Worm (Caenorhabditis elegans) whole organism, mixed stage, embryonic: ENCODE data around the gene oac-53.

Experiments used
- M03D4.4 ChIP-seq: sonication (generic microtip); optimal IDR thresholded peaks from 2 replicates; lab custom pipeline; 2017; ENCODE audit warnings: mild to moderate bottlenecking, missing genetic modification characterization, missing compliant biosample characterization
- bed-3 ChIP-seq: fragments of 200-800 bp; sonication (Bioruptor generic); optimal IDR thresholded peaks from 3 replicates; lab custom pipeline; 2018; ENCODE audit warnings: mild to moderate bottlenecking, missing genetic modification characterization, moderate library complexity, missing compliant biosample characterization
- blmp-1 ChIP-seq: fragments of 150-350 bp; optimal IDR thresholded peaks from 2 replicates; lab custom pipeline; 2014; ENCODE audit warnings: missing biosample characterization, missing genetic modification characterization
- ceh-39 ChIP-seq: fragments of 150-350 bp; optimal IDR thresholded peaks from 2 replicates; lab custom pipeline; 2014; ENCODE audit warnings: missing biosample characterization, missing genetic modification characterization
- ceh-43 ChIP-seq: fragments of 200-800 bp; sonication (Bioruptor generic); optimal IDR thresholded peaks from 2 replicates; lab custom pipeline; 2018; ENCODE audit warnings: mild to moderate bottlenecking, missing genetic modification characterization, moderate library complexity, missing compliant biosample characterization
- ceh-83 ChIP-seq: fragments of 200-800 bp; sonication (Bioruptor generic); optimal IDR thresholded peaks from 2 replicates; lab custom pipeline; 2018; ENCODE audit warnings: mild to moderate bottlenecking, missing genetic modification characterization, missing compliant biosample characterization
- ces-1 ChIP-seq: fragments of 150-350 bp; optimal IDR thresholded peaks from 2 replicates; lab custom pipeline; 2014; ENCODE audit warnings: missing biosample characterization, missing genetic modification reagents, missing genetic modification characterization
- cnd-1 ChIP-seq: fragments of 200-800 bp; sonication (Bioruptor generic); optimal IDR thresholded peaks from 2 replicates; lab custom pipeline; 2018; ENCODE audit warnings: mild to moderate bottlenecking, missing genetic modification characterization, missing compliant biosample characterization
- drap-1 ChIP-seq: fragments of 200-800 bp; sonication (Bioruptor generic); optimal IDR thresholded peaks from 3 replicates; lab custom pipeline; 2018; ENCODE audit warnings: mild to moderate bottlenecking, missing genetic modification characterization, missing compliant biosample characterization
- elt-1 ChIP-seq: sonication (generic microtip); optimal IDR thresholded peaks from 2 replicates; lab custom pipeline; 2017; ENCODE audit warnings: missing genetic modification characterization, mild to moderate bottlenecking, missing compliant biosample characterization, antibody characterized with exemption, moderate library complexity, borderline replicate concordance; ENCODE audit not compliant: insufficient read depth
- elt-3 ChIP-seq: fragments of 150-350 bp; optimal IDR thresholded peaks from 2 replicates; lab custom pipeline; 2014; ENCODE audit warnings: missing biosample characterization, missing genetic modification characterization
- flh-1 ChIP-seq: fragments of 200-800 bp; sonication (Bioruptor generic); optimal IDR thresholded peaks from 2 replicates; lab custom pipeline; 2018; ENCODE audit warnings: mild to moderate bottlenecking, missing genetic modification characterization, moderate library complexity, missing compliant biosample characterization
- ham-2 ChIP-seq: fragments of 200-800 bp; sonication (Bioruptor generic); optimal IDR thresholded peaks from 2 replicates; lab custom pipeline; 2018; ENCODE audit warnings: mild to moderate bottlenecking, missing genetic modification characterization, missing compliant biosample characterization
- hlh-1 ChIP-seq: fragments of 150-350 bp; optimal IDR thresholded peaks from 2 replicates; lab custom pipeline; 2014; ENCODE audit warnings: missing biosample characterization, missing genetic modification reagents, missing genetic modification characterization
- lin-13 ChIP-seq: fragments of 150-350 bp; optimal IDR thresholded peaks from 2 replicates; lab custom pipeline; 2014; ENCODE audit warnings: missing biosample characterization, missing genetic modification characterization
- lin-32 ChIP-seq: fragments of 200-800 bp; sonication (Bioruptor generic); optimal IDR thresholded peaks from 2 replicates; lab custom pipeline; 2018; ENCODE audit warnings: mild to moderate bottlenecking, missing genetic modification characterization, missing compliant biosample characterization
- lsy-2 ChIP-seq: fragments of 150-350 bp; optimal IDR thresholded peaks from 2 replicates; lab custom pipeline; 2014; ENCODE audit warnings: missing biosample characterization, missing genetic modification characterization
- mab-5 ChIP-seq: fragments of 150-350 bp; optimal IDR thresholded peaks from 2 replicates; lab custom pipeline; 2014; ENCODE audit warnings: missing biosample characterization, missing genetic modification characterization
- mep-1 ChIP-seq: fragments of 150-350 bp; optimal IDR thresholded peaks from 2 replicates; lab custom pipeline; 2017; ENCODE audit warnings: missing biosample characterization, missing genetic modification reagents, missing genetic modification characterization, inconsistent platforms
- mls-2 ChIP-seq: sonication (generic microtip); optimal IDR thresholded peaks from 2 replicates; lab custom pipeline; 2016; ENCODE audit warnings: mild to moderate bottlenecking, missing genetic modification characterization, moderate library complexity, missing compliant biosample characterization
- nhr-12 ChIP-seq: fragments of 150-350 bp; optimal IDR thresholded peaks from 2 replicates; lab custom pipeline; 2014; ENCODE audit warnings: missing biosample characterization, missing genetic modification characterization
- nhr-2 ChIP-seq: fragments of 150-350 bp; optimal IDR thresholded peaks from 2 replicates; lab custom pipeline; 2014; ENCODE audit warnings: missing biosample characterization, missing genetic modification characterization
- nhr-237 ChIP-seq: fragments of 150-350 bp; optimal IDR thresholded peaks from 2 replicates; lab custom pipeline; 2014; ENCODE audit warnings: missing biosample characterization, missing genetic modification characterization
- nhr-28 ChIP-seq: fragments of 150-350 bp; optimal IDR thresholded peaks from 2 replicates; lab custom pipeline; 2014; ENCODE audit warnings: missing biosample characterization, missing genetic modification characterization
- nhr-76 ChIP-seq: sonication (generic microtip); optimal IDR thresholded peaks from 2 replicates; lab custom pipeline; 2017; ENCODE audit warnings: missing biosample characterization, missing genetic modification characterization
- pha-4 ChIP-seq: fragments of 150-350 bp; optimal IDR thresholded peaks from 2 replicates; lab custom pipeline; 2018; ENCODE audit warnings: missing biosample characterization, missing genetic modification reagents, missing genetic modification characterization
- sem-2 ChIP-seq: fragments of 200-800 bp; sonication (Bioruptor generic); optimal IDR thresholded peaks from 2 replicates; lab custom pipeline; 2018; ENCODE audit warnings: mild to moderate bottlenecking, missing genetic modification characterization, missing compliant biosample characterization
- snpc-4 ChIP-seq: fragments of 150-350 bp; optimal IDR thresholded peaks from 2 replicates; lab custom pipeline; 2014; ENCODE audit warnings: missing biosample characterization, missing genetic modification characterization
- sptf-1 ChIP-seq: sonication (generic microtip); optimal IDR thresholded peaks from 2 replicates; lab custom pipeline; 2017; ENCODE audit warnings: mild to moderate bottlenecking, missing genetic modification characterization, moderate library complexity, missing compliant biosample characterization
- tbx-8 ChIP-seq: fragments of 200-800 bp; sonication (Bioruptor generic); optimal IDR thresholded peaks from 2 replicates; lab custom pipeline; 2018; ENCODE audit warnings: mild to moderate bottlenecking, missing genetic modification characterization, moderate library complexity, missing compliant biosample characterization
- unc-120 ChIP-seq: sonication (generic microtip); optimal IDR thresholded peaks from 2 replicates; lab custom pipeline; 2017; ENCODE audit warnings: missing genetic modification characterization, missing compliant biosample characterization; ENCODE audit not compliant: poor library complexity, severe bottlenecking
- unc-39 ChIP-seq: fragments of 150-350 bp; optimal IDR thresholded peaks from 2 replicates; lab custom pipeline; 2014; ENCODE audit warnings: missing biosample characterization, missing genetic modification characterization
- unc-62 ChIP-seq: fragments of 150-350 bp; optimal IDR thresholded peaks from 2 replicates; lab custom pipeline; 2014; ENCODE audit warnings: missing biosample characterization, missing genetic modification reagents, missing genetic modification characterization
- zip-8 ChIP-seq: fragments of 150-350 bp; optimal IDR thresholded peaks from 2 replicates; lab custom pipeline; 2014; ENCODE audit warnings: missing biosample characterization, missing genetic modification characterization
- ztf-11 ChIP-seq: fragments of 150-350 bp; optimal IDR thresholded peaks from 2 replicates; lab custom pipeline; 2014; ENCODE audit warnings: missing biosample characterization, missing genetic modification characterization

oac-53 gene

ce11 chrV:16635911-16636310, 8.1 kb upstream of the oac-53 start, which contains the start of gene mltn-11:
TSS of gene mltn-11 (plus strand) at chrV:16636186.
- TF ChIP-seq elt-1 (tag; lab: Kevin White, UChicago): no peak
- no peak for TF ChIP-seq blmp-1 (tag; lab: Kevin White, UChicago)
- TF ChIP-seq bed-3: no peak
- TF ChIP-seq hlh-1: no peak
- no peak for TF ChIP-seq pha-4 (tag; lab: Kevin White, UChicago)
- TF ChIP-seq ham-2 (GFP tag; lab: Kevin White, UChicago): no peak
- TF ChIP-seq nhr-28 (tag; lab: Kevin White, UChicago): no peak
- no peak for TF ChIP-seq cnd-1 (tag; lab: Kevin White, UChicago)
- no peak for TF ChIP-seq tbx-8 (GFP tag; lab: Kevin White, UChicago)
- no peak for TF ChIP-seq elt-3 (tag; lab: Kevin White, UChicago)
- TF ChIP-seq ceh-43 (GFP tag; lab: Kevin White, UChicago): no peak
- no peak for TF ChIP-seq unc-62 (GFP tag; lab: Kevin White, UChicago)
- no peak for TF ChIP-seq lin-32
- no peak for TF ChIP-seq nhr-237 (tag; lab: Kevin White, UChicago)
- TF ChIP-seq snpc-4: no peak
- no peak for TF ChIP-seq ceh-83 (GFP tag; lab: Kevin White, UChicago)

DNA sequence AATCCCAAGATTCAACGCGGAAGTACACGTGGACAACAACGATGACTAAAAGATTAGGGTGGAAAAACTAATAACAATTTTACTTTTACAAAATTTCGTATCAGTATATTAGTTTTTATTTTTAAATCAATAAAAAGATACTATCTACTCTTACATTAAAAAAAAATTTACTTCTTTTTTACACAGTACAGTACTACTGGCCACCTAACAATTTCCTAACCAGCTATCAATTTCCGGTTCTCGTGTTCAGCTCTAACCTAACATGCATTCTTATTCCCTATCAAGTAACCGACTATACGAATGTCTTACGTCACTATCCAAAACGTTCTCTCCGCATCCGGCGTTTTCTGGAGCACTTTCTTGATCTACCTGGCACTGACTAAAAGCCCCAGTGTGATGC, 1.8 kb upstream of the oac-53 start, which contains the start of gene srd-21:
srd-21 (plus strand) TSS at position 301 of the 400 bp plus-strand sequence.
- TF ChIP-seq ceh-43 (GFP tag; lab: Kevin White, UChicago): no peak
- TF ChIP-seq flh-1: no peak
- no peak for TF ChIP-seq ceh-39 (tag; lab: Kevin White, UChicago)
- TF ChIP-seq pha-4 (tag; lab: Kevin White, UChicago): no peak

DNA sequence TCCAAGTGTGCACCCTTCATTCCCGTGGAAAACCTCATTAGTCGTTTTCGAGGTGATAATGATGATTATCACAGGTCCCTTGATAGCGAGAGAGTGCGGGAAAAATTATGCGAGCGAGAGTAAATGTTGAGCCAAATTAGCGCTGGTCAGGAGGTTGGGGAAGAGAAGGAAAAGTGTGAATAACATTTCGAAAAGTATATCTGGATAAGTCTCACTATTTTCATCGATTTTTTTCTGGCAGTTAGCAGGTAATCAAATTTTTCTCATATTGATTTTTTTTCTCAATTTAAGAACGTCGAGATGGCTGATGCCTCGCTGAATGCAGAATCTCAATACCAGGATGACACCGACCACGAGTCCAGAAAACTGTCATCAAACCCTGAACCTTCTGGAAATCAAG, 1.2 kb upstream of the oac-53 start, which contains the start of gene W06G6.2:
W06G6.2 (plus strand) TSS at position 301 of the 400 bp plus-strand sequence.
- TF ChIP-seq nhr-2 (tag; lab: Kevin White, UChicago) (no peak), blmp-1 (tag; lab: Kevin White, UChicago) (no peak), flh-1 (no peak), lin-32 (no peak), ces-1 (GFP tag; lab: Kevin White, UChicago) (no peak), lin-13 (no peak), ztf-11 (tag; lab: Kevin White, UChicago) (no peak), mep-1 (tag; lab: Kevin White, UChicago) (no peak), bed-3 (no peak), nhr-237 (tag; lab: Kevin White, UChicago) (no peak), hlh-1 (no peak), unc-39 (tag; lab: Kevin White, UChicago) (no peak), snpc-4 (no peak), zip-8 (tag; lab: Kevin White, UChicago) (no peak), pha-4 (tag; lab: Kevin White, UChicago) (no peak), nhr-76 (tag; lab: Kevin White, UChicago) (no peak), unc-120 (no peak)

DNA sequence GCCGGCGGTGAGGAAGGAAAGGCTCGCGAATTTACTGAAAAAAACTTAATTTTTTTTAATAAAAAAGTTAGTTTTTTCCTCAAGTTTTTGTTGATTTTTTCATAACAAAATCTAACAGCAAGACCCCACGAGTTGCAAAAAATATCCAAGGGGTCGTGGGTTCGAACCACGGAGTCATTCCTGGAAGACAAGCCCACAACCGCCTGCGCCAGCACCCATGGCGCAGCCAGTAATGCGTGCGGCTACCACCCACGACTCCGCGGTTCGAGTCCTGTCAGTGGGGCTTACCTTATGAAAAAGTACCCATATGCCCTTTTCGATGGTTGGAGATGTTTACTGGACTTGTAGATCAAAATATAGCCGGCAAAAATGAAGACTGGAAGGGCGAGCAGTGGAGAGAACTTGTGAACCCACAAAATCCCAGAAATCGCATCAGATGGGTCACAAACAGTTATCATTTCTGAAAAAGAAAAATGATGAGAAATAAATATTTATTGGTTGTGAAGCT, 5.0 kb downstream of the oac-53 start, which contains the start of gene Y70C5A.2:
Y70C5A.2 (minus strand) TSS at position 458 of the 508 bp plus-strand sequence.
- TF ChIP-seq cnd-1 (tag; lab: Kevin White, UChicago) (no peak), flh-1 (no peak), ces-1 (GFP tag; lab: Kevin White, UChicago) (no peak), elt-3 (tag; lab: Kevin White, UChicago) (no peak)

DNA sequence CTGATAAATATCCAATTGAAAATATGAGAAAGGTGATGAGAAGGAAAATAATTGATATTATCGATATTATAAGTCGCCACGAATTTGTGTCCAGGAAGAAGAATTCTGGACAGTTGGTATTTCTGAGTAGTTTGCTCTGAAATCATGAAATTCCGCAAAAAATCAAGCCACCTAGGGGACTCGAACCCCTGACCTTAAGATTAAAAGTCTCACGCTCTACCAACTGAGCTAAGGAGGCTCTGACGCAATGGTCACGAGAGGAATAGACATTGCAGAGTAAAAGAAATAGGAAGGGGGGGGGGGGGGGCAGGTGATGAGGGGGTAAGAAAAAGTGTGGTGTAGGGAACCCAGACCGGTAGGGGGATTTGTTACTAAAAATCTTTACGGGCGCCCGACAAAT, 5.9 kb downstream of the oac-53 start:
- no peak for TF ChIP-seq lsy-2 (tag; lab: Kevin White, UChicago)
- no peak for TF ChIP-seq nhr-12 (tag; lab: Kevin White, UChicago)
- TF ChIP-seq tbx-8 (GFP tag; lab: Kevin White, UChicago): no peak
- peak; percentile 51 for TF ChIP-seq cnd-1 (tag; lab: Kevin White, UChicago)
- TF ChIP-seq pha-4 (tag; lab: Kevin White, UChicago): no peak
- no peak for TF ChIP-seq ztf-11 (tag; lab: Kevin White, UChicago)
- TF ChIP-seq ham-2 (GFP tag; lab: Kevin White, UChicago): no peak
- no peak for TF ChIP-seq zip-8 (tag; lab: Kevin White, UChicago)
- TF ChIP-seq hlh-1: peak; percentile 3
- no peak for TF ChIP-seq unc-39 (tag; lab: Kevin White, UChicago)
- TF ChIP-seq unc-120: no peak
- no peak for TF ChIP-seq elt-1 (tag; lab: Kevin White, UChicago)
- TF ChIP-seq mls-2 (tag; lab: Kevin White, UChicago): peak; percentile 14
- no peak for TF ChIP-seq mep-1 (tag; lab: Kevin White, UChicago)
- TF ChIP-seq unc-62 (GFP tag; lab: Kevin White, UChicago): no peak
- TF ChIP-seq blmp-1 (tag; lab: Kevin White, UChicago): no peak
- no peak for TF ChIP-seq ceh-39 (tag; lab: Kevin White, UChicago)
- peak; percentile 47 for TF ChIP-seq drap-1 (GFP tag; lab: Kevin White, UChicago)
- no peak for TF ChIP-seq ces-1 (GFP tag; lab: Kevin White, UChicago)
- no peak for TF ChIP-seq nhr-76 (tag; lab: Kevin White, UChicago)
- TF ChIP-seq bed-3: no peak
- no peak for TF ChIP-seq mab-5 (tag; lab: Kevin White, UChicago)
- no peak for TF ChIP-seq lin-32
- TF ChIP-seq sptf-1 (tag; lab: Kevin White, UChicago): peak; percentile 75
- no peak for TF ChIP-seq ceh-83 (GFP tag; lab: Kevin White, UChicago)
- no peak for TF ChIP-seq lin-13
- peak; percentile 36 for TF ChIP-seq sem-2 (GFP tag; lab: Kevin White, UChicago)
- no peak for TF ChIP-seq snpc-4
- no peak for TF ChIP-seq ceh-43 (GFP tag; lab: Kevin White, UChicago)
- peak; percentile 17 for TF ChIP-seq flh-1
- TF ChIP-seq nhr-237 (tag; lab: Kevin White, UChicago): no peak
- TF ChIP-seq nhr-2 (tag; lab: Kevin White, UChicago): no peak
- peak; percentile 66 for TF ChIP-seq M03D4.4 (tag; lab: Kevin White, UChicago)
- no peak for TF ChIP-seq elt-3 (tag; lab: Kevin White, UChicago)
- TF ChIP-seq nhr-28 (tag; lab: Kevin White, UChicago): no peak
